Worm (Caenorhabditis elegans) whole organism, L4/young adult: ENCODE measurements around the gene frm-8.

ENCODE experiments used
- dao-5 ChIP-seq: sonication (generic microtip); optimal IDR thresholded peaks from 2 replicates; lab custom pipeline; 2016; ENCODE audit warnings: missing genotype, missing genetic modification characterization, moderate library complexity, missing compliant biosample characterization
- him-1 ChIP-seq: sonication (generic microtip); optimal IDR thresholded peaks from 2 replicates; lab custom pipeline; 2016; ENCODE audit warnings: missing genotype, missing genetic modification reagents, missing genetic modification characterization, missing compliant biosample characterization

DNA sequence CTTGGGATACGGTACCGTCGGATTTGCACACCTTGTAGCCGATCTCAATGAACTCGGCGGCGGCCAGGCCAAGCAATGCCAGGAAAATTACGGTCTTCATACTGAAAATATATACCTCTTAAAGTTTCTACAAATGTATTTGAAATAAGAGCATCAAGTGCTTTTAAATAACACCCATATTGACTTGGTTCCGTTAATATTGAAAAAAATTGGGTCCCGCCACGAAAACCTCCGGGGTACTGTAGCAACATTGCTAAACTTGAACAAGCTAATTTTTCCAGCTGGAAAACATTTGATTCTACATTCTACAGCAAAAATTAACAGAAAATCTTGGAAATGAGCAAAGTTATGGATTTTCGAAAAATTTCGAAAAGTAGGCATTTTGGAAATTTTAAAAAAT is 19.5 kb downstream of the frm-8 start, which contains the start of gene heh-1:
- no peak for TF ChIP-seq him-1
- TF ChIP-seq dao-5 (tag; lab: Kevin White, UChicago) = no peak
